Worm (Caenorhabditis elegans) whole organism, early embryonic: ENCODE results near the gene F59A6.12.

Source experiments
- B0310.2 ChIP-seq: sonication (generic microtip); optimal IDR thresholded peaks from 2 replicates; lab custom pipeline; 2016; ENCODE audit warnings: mild to moderate bottlenecking, missing genetic modification characterization, missing compliant biosample characterization
- F13C5.2 ChIP-seq: sonication (generic microtip); optimal IDR thresholded peaks from 2 replicates; lab custom pipeline; 2017; ENCODE audit warnings: mild to moderate bottlenecking, missing genetic modification characterization, inconsistent platforms, missing compliant biosample characterization
- aly-1 ChIP-seq: sonication (generic microtip); optimal IDR thresholded peaks from 2 replicates; lab custom pipeline; 2016; ENCODE audit warnings: missing genetic modification characterization, missing compliant biosample characterization
- ama-1 ChIP-seq: fragments of 150-350 bp; optimal IDR thresholded peaks from 2 replicates; lab custom pipeline; 2014
- ceh-13 ChIP-seq: fragments of 200-800 bp; sonication (Bioruptor generic); optimal IDR thresholded peaks from 2 replicates; lab custom pipeline; 2018; ENCODE audit warnings: mild to moderate bottlenecking, missing genetic modification characterization, missing compliant biosample characterization
- ceh-36 ChIP-seq: sonication (generic microtip); optimal IDR thresholded peaks from 2 replicates; lab custom pipeline; 2016; ENCODE audit warnings: missing genetic modification characterization, inconsistent platforms, missing compliant biosample characterization
- ets-7 ChIP-seq: sonication (generic microtip); optimal IDR thresholded peaks from 2 replicates; lab custom pipeline; 2016; ENCODE audit warnings: missing genotype, missing genetic modification characterization, missing compliant biosample characterization
- flt-1 ChIP-seq: fragments of 200-800 bp; sonication (Bioruptor generic); IDR thresholded peaks from 2 replicates; pipeline ENCODE4 v1.3.6; 2022; ENCODE audit warnings: missing genetic modification characterization, missing compliant biosample characterization
- hmbx-1 ChIP-seq: sonication (generic microtip); optimal IDR thresholded peaks from 2 replicates; lab custom pipeline; 2016; ENCODE audit warnings: mild to moderate bottlenecking, missing genetic modification characterization, missing compliant biosample characterization
- hmg-4 ChIP-seq: fragments of 200-800 bp; sonication (Bioruptor generic); optimal IDR thresholded peaks from 2 replicates; lab custom pipeline; 2018; ENCODE audit warnings: mild to moderate bottlenecking, missing genetic modification characterization, missing compliant biosample characterization
- hnd-1 ChIP-seq: sonication (generic microtip); optimal IDR thresholded peaks from 2 replicates; lab custom pipeline; 2016; ENCODE audit warnings: missing genetic modification characterization, missing compliant biosample characterization
- pes-1 ChIP-seq: fragments of 200-800 bp; sonication (Bioruptor generic); IDR thresholded peaks from 2 replicates; pipeline ENCODE4 v1.3.6; 2022; ENCODE audit warnings: missing genetic modification reagents, missing genetic modification characterization, missing compliant biosample characterization
- scrt-1 ChIP-seq: fragments of 200-800 bp; sonication (Bioruptor generic); IDR thresholded peaks from 2 replicates; pipeline ENCODE4 v1.3.6; 2022; ENCODE audit warnings: missing genetic modification characterization, missing compliant biosample characterization
- sea-1 ChIP-seq: fragments of 200-800 bp; sonication (Bioruptor generic); conservative IDR thresholded peaks from 2 replicates; pipeline ENCODE4 v1.3.6; 2022; ENCODE audit warnings: missing genetic modification characterization, missing compliant biosample characterization
- tbx-11 ChIP-seq: fragments of 200-800 bp; sonication (Bioruptor generic); IDR thresholded peaks from 2 replicates; pipeline ENCODE4 v1.3.6; 2022; ENCODE audit warnings: missing genetic modification characterization, missing compliant biosample characterization
- tbx-37 ChIP-seq: fragments of 200-800 bp; sonication (Bioruptor generic); conservative IDR thresholded peaks from 2 replicates; pipeline ENCODE4 v1.3.6; 2022; ENCODE audit warnings: missing genetic modification reagents, missing genetic modification characterization, missing compliant biosample characterization
- tra-4 ChIP-seq: sonication (generic microtip); optimal IDR thresholded peaks from 2 replicates; lab custom pipeline; 2017; ENCODE audit warnings: missing genetic modification characterization, missing compliant biosample characterization

The F59A6.12 gene

ce11 chrII:5050776-5051175 lies 38.9 kb upstream of the F59A6.12 start:
- no peak for TF ChIP-seq scrt-1 (GFP tag; lab: Robert Waterston, UW)
- TF ChIP-seq aly-1 = no peak
- no peak for TF ChIP-seq pes-1 (GFP tag; lab: Robert Waterston, UW)
- TF ChIP-seq B0310.2 = no peak
- TF ChIP-seq ets-7 (tag; lab: Kevin White, UChicago) = no peak

- TF ChIP-seq hnd-1 (tag; lab: Kevin White, UChicago) (no peak), B0310.2 (no peak), aly-1 (no peak), scrt-1 (GFP tag; lab: Robert Waterston, UW) (no peak), tbx-37 (GFP tag; lab: Robert Waterston, UW) (no peak), flt-1 (GFP tag; lab: Robert Waterston, UW) (no peak), ceh-13 (GFP tag; lab: Kevin White, UChicago) (no peak), hmg-4 (no peak)
These were observed 38.0 kb upstream of the F59A6.12 start, which contains the start of gene F33G12.6 for ce11 chrII:5049865-5050342. Gene F33G12.6 (plus strand): TSS chrII:5049915.

ce11 chrII:5049249-5049648 lies 37.4 kb upstream of the F59A6.12 start:
- TF ChIP-seq scrt-1 (GFP tag; lab: Robert Waterston, UW) (no peak), ceh-36 (tag; lab: Kevin White, UChicago) (no peak), hmg-4 (no peak), B0310.2 (no peak), ets-7 (tag; lab: Kevin White, UChicago) (no peak), F13C5.2 (tag; lab: Kevin White, UChicago) (no peak), flt-1 (GFP tag; lab: Robert Waterston, UW) (no peak), pes-1 (GFP tag; lab: Robert Waterston, UW) (no peak), tbx-37 (GFP tag; lab: Robert Waterston, UW) (no peak), hnd-1 (tag; lab: Kevin White, UChicago) (no peak), hmbx-1 (no peak), tra-4 (no peak), sea-1 (GFP tag; lab: Robert Waterston, UW) (no peak), ama-1 (lab: Kevin White, UChicago) (no peak), ceh-13 (GFP tag; lab: Kevin White, UChicago) (no peak), aly-1 (no peak)

ce11 chrII:5048185-5048795 lies 36.4 kb upstream of the F59A6.12 start:
- TF ChIP-seq ama-1 (lab: Kevin White, UChicago) (no peak), ceh-13 (GFP tag; lab: Kevin White, UChicago) (no peak), tra-4 (no peak), scrt-1 (GFP tag; lab: Robert Waterston, UW) (no peak), ets-7 (tag; lab: Kevin White, UChicago) (no peak), aly-1 (no peak), hmg-4 (no peak), pes-1 (GFP tag; lab: Robert Waterston, UW) (no peak), B0310.2 (no peak), hmbx-1 (no peak), ceh-36 (tag; lab: Kevin White, UChicago) (no peak), sea-1 (GFP tag; lab: Robert Waterston, UW) (no peak)

ce11 chrII:5047279-5047678 lies 35.4 kb upstream of the F59A6.12 start:
- TF ChIP-seq hmg-4 = no peak
- TF ChIP-seq ama-1 (lab: Kevin White, UChicago) = no peak
- TF ChIP-seq F13C5.2 (tag; lab: Kevin White, UChicago) = no peak
- no peak for TF ChIP-seq B0310.2
- TF ChIP-seq tbx-11 (GFP tag; lab: Robert Waterston, UW) = no peak
- no peak for TF ChIP-seq ceh-36 (tag; lab: Kevin White, UChicago)
- no peak for TF ChIP-seq ceh-13 (GFP tag; lab: Kevin White, UChicago)
- no peak for TF ChIP-seq pes-1 (GFP tag; lab: Robert Waterston, UW)
- TF ChIP-seq tra-4 = no peak
- no peak for TF ChIP-seq aly-1

- TF ChIP-seq tbx-37 (GFP tag; lab: Robert Waterston, UW) = no peak
- no peak for TF ChIP-seq pes-1 (GFP tag; lab: Robert Waterston, UW)
- no peak for TF ChIP-seq tbx-11 (GFP tag; lab: Robert Waterston, UW)
- TF ChIP-seq ets-7 (tag; lab: Kevin White, UChicago) = no peak
- no peak for TF ChIP-seq sea-1 (GFP tag; lab: Robert Waterston, UW)
- TF ChIP-seq hmg-4 = no peak
- TF ChIP-seq flt-1 (GFP tag; lab: Robert Waterston, UW) = no peak
- no peak for TF ChIP-seq tra-4
- TF ChIP-seq aly-1 = no peak
- no peak for TF ChIP-seq scrt-1 (GFP tag; lab: Robert Waterston, UW)
- TF ChIP-seq ceh-36 (tag; lab: Kevin White, UChicago) = no peak
- no peak for TF ChIP-seq ama-1 (lab: Kevin White, UChicago)
- no peak for TF ChIP-seq F13C5.2 (tag; lab: Kevin White, UChicago)
- TF ChIP-seq hmbx-1 = no peak
- no peak for TF ChIP-seq B0310.2
- no peak for TF ChIP-seq hnd-1 (tag; lab: Kevin White, UChicago)
- TF ChIP-seq ceh-13 (GFP tag; lab: Kevin White, UChicago) = no peak
These were observed 34.6 kb upstream of the F59A6.12 start for ce11 chrII:5046209-5047200.

- no peak for TF ChIP-seq aly-1
- no peak for TF ChIP-seq hnd-1 (tag; lab: Kevin White, UChicago)
- TF ChIP-seq ama-1 (lab: Kevin White, UChicago) = no peak
- TF ChIP-seq pes-1 (GFP tag; lab: Robert Waterston, UW) = no peak
- TF ChIP-seq tra-4 = no peak
- TF ChIP-seq scrt-1 (GFP tag; lab: Robert Waterston, UW) = no peak
- TF ChIP-seq sea-1 (GFP tag; lab: Robert Waterston, UW) = no peak
- no peak for TF ChIP-seq flt-1 (GFP tag; lab: Robert Waterston, UW)
- TF ChIP-seq B0310.2 = no peak
- TF ChIP-seq ceh-36 (tag; lab: Kevin White, UChicago) = no peak
- no peak for TF ChIP-seq ets-7 (tag; lab: Kevin White, UChicago)
- no peak for TF ChIP-seq hmbx-1
- no peak for TF ChIP-seq ceh-13 (GFP tag; lab: Kevin White, UChicago)
- TF ChIP-seq hmg-4 = no peak
- no peak for TF ChIP-seq tbx-11 (GFP tag; lab: Robert Waterston, UW)
- no peak for TF ChIP-seq F13C5.2 (tag; lab: Kevin White, UChicago)
These were observed 30.6 kb upstream of the F59A6.12 start for ce11 chrII:5042381-5042930.
